Fruit fly (Drosophila melanogaster): Measurements from ENCODE around the gene CG45071.

The CG45071 gene

dm6 chr3L:15142004-15142890 is 36.6 kb downstream of the CG45071 start, which contains the start of gene Pdi (continued):
- TF ChIP-seq Gug (GFP tag; IDR thresholded peaks at IDR 0.05) = 0 out of 4 replicates have a peak, but pooled peaks have one; percentile 2
- TF ChIP-seq schlank (tag; optimal IDR thresholded peaks at IDR 0.05) = no peak
- no peak for TF ChIP-seq dimm (GFP tag; IDR thresholded peaks at IDR 0.05)
- no peak for TF ChIP-seq aop (GFP tag; IDR thresholded peaks at IDR 0.05)
- TF ChIP-seq oc (tag; optimal IDR thresholded peaks at IDR 0.05) = peak; percentile 33
- no peak for TF ChIP-seq h (optimal IDR thresholded peaks at IDR 0.05)
- 0 out of 2 replicates have a peak, but pooled peaks have one; percentile 45 for TF ChIP-seq ranshi (GFP tag; IDR thresholded peaks at IDR 0.05)
- TF ChIP-seq CG11456 (GFP tag; IDR thresholded peaks at IDR 0.05) = no peak
- no peak for TF ChIP-seq hth (optimal IDR thresholded peaks at IDR 0.05)
- TF ChIP-seq ac (GFP tag; optimal IDR thresholded peaks at IDR 0.05) = peak; percentile 5
- no peak; the same call in 1 of the 2 replicates for TF ChIP-seq Atf6 (GFP tag; IDR thresholded peaks at IDR 0.05)
- no peak for TF ChIP-seq CG18011 (GFP tag; optimal IDR thresholded peaks at IDR 0.05)
- TF ChIP-seq CG5245 (GFP tag; optimal IDR thresholded peaks at IDR 0.05) = peak; percentile 16
- TF ChIP-seq crc (GFP tag; optimal IDR thresholded peaks at IDR 0.05) = no peak
- TF ChIP-seq CG32532 (GFP tag; IDR thresholded peaks at IDR 0.05) = peak; percentile 45
- TF ChIP-seq wek (GFP tag; optimal IDR thresholded peaks at IDR 0.05) = peak; percentile 59
- peak; percentile 87 for TF ChIP-seq pzg (GFP tag; optimal IDR thresholded peaks at IDR 0.05)
- peak; percentile 24 for TF ChIP-seq D (optimal IDR thresholded peaks at IDR 0.05)
- TF ChIP-seq D (GFP tag; optimal IDR thresholded peaks at IDR 0.05) = no peak
- peak in 1 of 2 experiments; percentile 50 for TF ChIP-seq Pdp1 (GFP tag; optimal IDR thresholded peaks at IDR 0.05)
- TF ChIP-seq CG12299 (tag; optimal IDR thresholded peaks at IDR 0.05) = no peak
- no peak for TF ChIP-seq pan (optimal IDR thresholded peaks at IDR 0.05)
- no peak for TF ChIP-seq pan (GFP tag; optimal IDR thresholded peaks at IDR 0.05 in 1 of 2, IDR thresholded peaks at IDR 0.05 in 1 of 2)
- TF ChIP-seq ken (GFP tag; IDR thresholded peaks at IDR 0.05) = no peak
- 0 out of 2 replicates have a peak, but pooled peaks have one; percentile 7 for TF ChIP-seq Adf1 (GFP tag; IDR thresholded peaks at IDR 0.05)
- no peak for TF ChIP-seq psq (GFP tag; optimal IDR thresholded peaks at IDR 0.05)
- TF ChIP-seq Nf-YA (GFP tag; IDR thresholded peaks at IDR 0.05) = no peak
- peak; percentile 71 for TF ChIP-seq CG1832 (GFP tag; optimal IDR thresholded peaks at IDR 0.05)
- no peak for TF ChIP-seq CG10462 (GFP tag; optimal IDR thresholded peaks at IDR 0.05)
- TF ChIP-seq CG7987 (GFP tag; optimal IDR thresholded peaks at IDR 0.05) = peak; percentile 49
- TF ChIP-seq Max (GFP tag; optimal IDR thresholded peaks at IDR 0.05) = no peak
- peak; percentile 40; the same call in 1 of the 3 replicates for TF ChIP-seq row (GFP tag; IDR thresholded peaks at IDR 0.05)
- no peak for TF ChIP-seq danr (GFP tag; IDR thresholded peaks at IDR 0.05)
- no peak for TF ChIP-seq fd96Cb (tag; optimal IDR thresholded peaks at IDR 0.05)
- peak; percentile 74 for TF ChIP-seq CG9797 (GFP tag; optimal IDR thresholded peaks at IDR 0.05)
- peak; percentile 43 for TF ChIP-seq CG15696 (tag; optimal IDR thresholded peaks at IDR 0.05)
- no peak for TF ChIP-seq Hey (tag; optimal IDR thresholded peaks at IDR 0.05)
- TF ChIP-seq Hr39 (optimal IDR thresholded peaks at IDR 0.05) = no peak
- TF ChIP-seq CG14965 (GFP tag; optimal IDR thresholded peaks at IDR 0.05; ENCODE audit: borderline replicate concordance) = no peak
- no peak for TF ChIP-seq Aef1 (GFP tag; IDR thresholded peaks at IDR 0.05)
- TF ChIP-seq dati (GFP tag; IDR thresholded peaks at IDR 0.05) = no peak
- peak; percentile 34 for TF ChIP-seq HLHmδ (GFP tag; optimal IDR thresholded peaks at IDR 0.05)
- TF ChIP-seq tio (GFP tag; optimal IDR thresholded peaks at IDR 0.05) = no peak
- peak; percentile 21 for TF ChIP-seq CG30403 (GFP tag; optimal IDR thresholded peaks at IDR 0.05)
- peak; percentile 68; the same call in 1 of the 3 replicates for TF ChIP-seq ci (GFP tag; IDR thresholded peaks at IDR 0.05)
- TF ChIP-seq prd (optimal IDR thresholded peaks at IDR 0.05) = no peak
- TF ChIP-seq prd (GFP tag; IDR thresholded peaks at IDR 0.05) = no peak
- peak; percentile 43; the same call in 1 of the 2 replicates for TF ChIP-seq seq (GFP tag; IDR thresholded peaks at IDR 0.05)
- peak; percentile 28 for TF ChIP-seq ftz-f1 (GFP tag; optimal IDR thresholded peaks at IDR 0.05)
- TF ChIP-seq so (GFP tag; IDR thresholded peaks at IDR 0.05) = no peak
- no peak for TF ChIP-seq fu2 (GFP tag; optimal IDR thresholded peaks at IDR 0.05)

Measured in whole organism, embryonic.